Fruit fly (Drosophila melanogaster) whole organism, embryonic: ENCODE results near the gene CG5103.

ENCODE experiments used
- ATbp ChIP-seq: fragments of 200-800 bp; sonication (Bioruptor generic); optimal IDR thresholded peaks from 2 replicates; lab custom pipeline; 2017; ENCODE audit warnings: missing biosample characterization, mild to moderate bottlenecking, missing genetic modification characterization, missing genetic modification reagents
- Blimp-1 ChIP-seq: fragments of 200-800 bp; sonication (Bioruptor generic); optimal IDR thresholded peaks from 3 replicates; lab custom pipeline; 2018; ENCODE audit warnings: missing biosample characterization, missing genetic modification characterization, mild to moderate bottlenecking, moderate library complexity, missing genetic modification reagents
- C15 ChIP-seq: fragments of 200-800 bp; sonication (Bioruptor generic); IDR thresholded peaks from 3 replicates; pipeline ENCODE4 v1.3.6; 2022; ENCODE audit warnings: missing biosample characterization, missing genetic modification characterization
- CG10979 ChIP-seq: fragments of 200-800 bp; sonication (Bioruptor generic); optimal IDR thresholded peaks from 2 replicates; lab custom pipeline; 2018; ENCODE audit warnings: missing biosample characterization, mild to moderate bottlenecking, missing genetic modification characterization, moderate library complexity
- CG11695 ChIP-seq: fragments of 200-800 bp; sonication (Bioruptor generic); IDR thresholded peaks from 3 replicates; pipeline ENCODE4 v1.3.6; 2022; ENCODE audit warnings: missing biosample characterization, missing genetic modification characterization
- CG12155 ChIP-seq: fragments of 200-800 bp; sonication (Bioruptor generic); optimal IDR thresholded peaks from 3 replicates; lab custom pipeline; 2016; ENCODE audit warnings: missing biosample characterization, missing genetic modification characterization
- CG12236 ChIP-seq: fragments of 200-800 bp; sonication (Bioruptor generic); optimal IDR thresholded peaks from 2 replicates; lab custom pipeline; 2016; ENCODE audit warnings: missing biosample characterization, missing genetic modification characterization
- CG14050 ChIP-seq: fragments of 200-800 bp; sonication (Bioruptor generic); IDR thresholded peaks from 3 replicates; pipeline ENCODE4 v1.3.6; 2022; ENCODE audit warnings: missing biosample characterization, missing genetic modification characterization
- CG15073 ChIP-seq: fragments of 200-800 bp; sonication (Bioruptor generic); optimal IDR thresholded peaks from 2 replicates; lab custom pipeline; 2016; ENCODE audit warnings: missing biosample characterization, missing genetic modification characterization
- CG17328 ChIP-seq: fragments of 200-800 bp; sonication (Bioruptor generic); IDR thresholded peaks from 2 replicates; pipeline ENCODE4 v1.3.6; 2022; ENCODE audit warnings: missing biosample characterization, missing genetic modification characterization
- CG17612 ChIP-seq: fragments of 200-800 bp; sonication (Bioruptor generic); IDR thresholded peaks from 2 replicates; pipeline ENCODE4 v1.3.6; 2022; ENCODE audit warnings: missing biosample characterization, missing genetic modification characterization
- CG18262 ChIP-seq: fragments of 200-800 bp; optimal IDR thresholded peaks from 3 replicates; lab custom pipeline; 2019; ENCODE audit warnings: missing biosample characterization, mild to moderate bottlenecking, missing genetic modification characterization, moderate library complexity
- CG18599 ChIP-seq: fragments of 200-800 bp; sonication (Bioruptor generic); optimal IDR thresholded peaks from 3 replicates; lab custom pipeline; 2017; ENCODE audit warnings: missing biosample characterization, missing genetic modification characterization, mild to moderate bottlenecking, moderate library complexity, missing genetic modification reagents
- CG2129 ChIP-seq: fragments of 200-800 bp; sonication (Bioruptor generic); IDR thresholded peaks from 2 replicates; pipeline ENCODE4 v1.3.6; 2022; ENCODE audit warnings: missing biosample characterization, missing genetic modification characterization; ENCODE audit not compliant: partially characterized antibody
- CG2202 ChIP-seq: fragments of 200-800 bp; sonication (Bioruptor generic); optimal IDR thresholded peaks from 2 replicates; lab custom pipeline; 2018; ENCODE audit warnings: missing biosample characterization, mild to moderate bottlenecking, missing genetic modification characterization
- CG3163 ChIP-seq: fragments of 200-800 bp; sonication (Bioruptor generic); optimal IDR thresholded peaks from 3 replicates; lab custom pipeline; 2016; ENCODE audit warnings: missing biosample characterization, missing genetic modification characterization
- CG33213 ChIP-seq: fragments of 200-800 bp; sonication (Bioruptor generic); optimal IDR thresholded peaks from 3 replicates; lab custom pipeline; 2016; ENCODE audit warnings: missing biosample characterization, missing genetic modification characterization
- CG33557 ChIP-seq: fragments of 200-800 bp; sonication (Bioruptor generic); optimal IDR thresholded peaks from 2 replicates; lab custom pipeline; 2019; ENCODE audit warnings: missing biosample characterization, mild to moderate bottlenecking, missing genetic modification characterization, moderate library complexity
- CG43689 ChIP-seq: fragments of 200-800 bp; sonication (Bioruptor generic); IDR thresholded peaks from 2 replicates; pipeline ENCODE4 v1.3.6; 2022; ENCODE audit warnings: missing biosample characterization, missing genetic modification characterization
- CG6689 ChIP-seq: fragments of 200-800 bp; sonication (Bioruptor generic); IDR thresholded peaks from 2 replicates; pipeline ENCODE4 v1.3.6; 2022; ENCODE audit warnings: missing biosample characterization, missing genetic modification characterization
- CG6854 ChIP-seq: fragments of 200-800 bp; sonication (Bioruptor generic); optimal IDR thresholded peaks from 3 replicates; lab custom pipeline; 2017; ENCODE audit warnings: missing biosample characterization, mild to moderate bottlenecking, missing genetic modification characterization
- CG8089 ChIP-seq: fragments of 200-800 bp; sonication (Bioruptor generic); optimal IDR thresholded peaks from 3 replicates; lab custom pipeline; 2016; ENCODE audit warnings: missing biosample characterization, missing genetic modification characterization
- CG9817 ChIP-seq: fragments of 200-800 bp; sonication (Bioruptor generic); optimal IDR thresholded peaks from 2 replicates; lab custom pipeline; 2018; ENCODE audit warnings: missing biosample characterization, mild to moderate bottlenecking, missing genetic modification characterization, moderate library complexity
- CG9876 ChIP-seq: fragments of 200-800 bp; sonication (Bioruptor generic); optimal IDR thresholded peaks from 2 replicates; lab custom pipeline; 2016; ENCODE audit warnings: missing biosample characterization, missing genetic modification characterization
- CTCF ChIP-seq: fragments of 200-800 bp; sonication (Bioruptor generic); optimal IDR thresholded peaks from 2 replicates; lab custom pipeline; 2017; ENCODE audit warnings: missing biosample characterization, mild to moderate bottlenecking, missing genetic modification characterization, moderate library complexity
- Dll ChIP-seq: fragments of 200-800 bp; sonication (Bioruptor generic); IDR thresholded peaks from 4 replicates; pipeline ENCODE4 v1.3.6; 2022; ENCODE audit warnings: missing biosample characterization, missing genetic modification characterization; ENCODE audit not compliant: partially characterized antibody
- ERR ChIP-seq: fragments of 200-800 bp; sonication (Bioruptor generic); optimal IDR thresholded peaks from 2 replicates; lab custom pipeline; 2016; ENCODE audit warnings: missing biosample characterization, missing genetic modification characterization
- HLH3B ChIP-seq: fragments of 200-800 bp; sonication (Bioruptor generic); IDR thresholded peaks from 2 replicates; pipeline ENCODE4 v1.3.6; 2022; ENCODE audit warnings: missing biosample characterization, missing genetic modification characterization
- Lhr ChIP-seq: fragments of 200-800 bp; sonication (Bioruptor generic); optimal IDR thresholded peaks from 3 replicates; lab custom pipeline; 2017; ENCODE audit warnings: mild to moderate bottlenecking, missing biosample characterization, missing genetic modification reagents, missing genetic modification characterization
- Lim3 ChIP-seq: fragments of 200-800 bp; sonication (Bioruptor generic); IDR thresholded peaks from 2 replicates; pipeline ENCODE4 v1.3.6; 2022; ENCODE audit warnings: missing biosample characterization, missing genetic modification characterization
- Meics ChIP-seq: fragments of 200-800 bp; sonication (Bioruptor generic); optimal IDR thresholded peaks from 2 replicates; lab custom pipeline; 2017; ENCODE audit warnings: missing biosample characterization, mild to moderate bottlenecking, missing genetic modification characterization
- Oli ChIP-seq: fragments of 200-800 bp; sonication (Bioruptor generic); optimal IDR thresholded peaks from 2 replicates; lab custom pipeline; 2018; ENCODE audit warnings: missing biosample characterization, mild to moderate bottlenecking, missing genetic modification characterization, moderate library complexity
- Opbp ChIP-seq: fragments of 200-800 bp; sonication (Bioruptor generic); IDR thresholded peaks from 3 replicates; pipeline ENCODE4 v1.3.6; 2022; ENCODE audit warnings: missing biosample characterization, missing genetic modification characterization; ENCODE audit not compliant: partially characterized antibody
- Six4 ChIP-seq: fragments of 200-800 bp; sonication (Bioruptor generic); optimal IDR thresholded peaks from 2 replicates; lab custom pipeline; 2016; ENCODE audit warnings: missing biosample characterization, missing genetic modification characterization
- Xrp1 ChIP-seq: fragments of 200-800 bp; sonication (Bioruptor generic); IDR thresholded peaks from 2 replicates; pipeline ENCODE4 v1.3.6; 2022; ENCODE audit warnings: missing biosample characterization, missing genetic modification characterization
- bowl ChIP-seq: fragments of 200-800 bp; sonication (Bioruptor generic); IDR thresholded peaks from 2 replicates; pipeline ENCODE4 v1.3.6; 2022; ENCODE audit warnings: missing biosample characterization, missing genetic modification characterization
- en ChIP-seq: fragments of 200-800 bp; sonication (Bioruptor generic); optimal IDR thresholded peaks from 2 replicates; lab custom pipeline; 2016; ENCODE audit warnings: missing biosample characterization, missing genetic modification characterization
- gem ChIP-seq: fragments of 200-800 bp; sonication (Bioruptor generic); optimal IDR thresholded peaks from 2 replicates; lab custom pipeline; 2019; ENCODE audit warnings: missing biosample characterization, mild to moderate bottlenecking, missing genetic modification characterization, moderate library complexity
- hb ChIP-seq: fragments of 200-800 bp; sonication (Bioruptor generic); IDR thresholded peaks from 3 replicates; pipeline ENCODE4 v1.3.6; 2022; ENCODE audit warnings: missing biosample characterization, missing genetic modification characterization; ENCODE audit not compliant: partially characterized antibody
- ind ChIP-seq: fragments of 200-800 bp; sonication (Bioruptor generic); optimal IDR thresholded peaks from 3 replicates; lab custom pipeline; 2016; ENCODE audit warnings: missing biosample characterization, missing genetic modification characterization
- jigr1 ChIP-seq: fragments of 200-800 bp; sonication (Bioruptor generic); IDR thresholded peaks from 3 replicates; pipeline ENCODE4 v1.3.6; 2022; ENCODE audit warnings: missing biosample characterization, missing genetic modification characterization
- kay ChIP-seq: fragments of 200-800 bp; sonication (Bioruptor generic); optimal IDR thresholded peaks from 2 replicates; lab custom pipeline; 2016; ENCODE audit warnings: missing biosample characterization, missing genetic modification characterization
- pan ChIP-seq, 4 experiments: fragments of >200 bp in 3 of 4; fragments of 200-800 bp in 1 of 4; sonication (Bioruptor generic) in 1 of 4; optimal IDR thresholded peaks in 3 of 4; IDR thresholded peaks in 1 of 4; 2 replicates each; pipeline versions ENCODE4 v1.3.6 to Lab custom; 2017 to 2022; ENCODE audit warnings: missing biosample characterization in 2 of 4, missing genetic modification characterization in 2 of 4, mixed read lengths in 1 of 4
- pfk ChIP-seq: fragments of 200-800 bp; sonication (Bioruptor generic); optimal IDR thresholded peaks from 2 replicates; lab custom pipeline; 2018; ENCODE audit warnings: missing biosample characterization, mild to moderate bottlenecking, missing genetic modification characterization, moderate library complexity
- pita ChIP-seq: fragments of 200-800 bp; sonication (Bioruptor generic); optimal IDR thresholded peaks from 2 replicates; lab custom pipeline; 2017; ENCODE audit warnings: missing biosample characterization, mild to moderate bottlenecking, missing genetic modification characterization
- pum ChIP-seq: fragments of 200-800 bp; sonication (Bioruptor generic); optimal IDR thresholded peaks from 2 replicates; lab custom pipeline; 2016; ENCODE audit warnings: missing biosample characterization, missing genetic modification characterization
- sna ChIP-seq: fragments of 200-800 bp; sonication (Bioruptor generic); IDR thresholded peaks from 2 replicates; pipeline ENCODE4 v1.3.6; 2022; ENCODE audit warnings: missing biosample characterization, missing genetic modification characterization; ENCODE audit not compliant: partially characterized antibody
- stc ChIP-seq: fragments of 200-800 bp; sonication (Bioruptor generic); IDR thresholded peaks from 2 replicates; pipeline ENCODE4 v1.3.6; 2022; ENCODE audit warnings: missing biosample characterization, missing genetic modification characterization
- trh ChIP-seq: fragments of 200-800 bp; sonication (Bioruptor generic); optimal IDR thresholded peaks from 2 replicates; lab custom pipeline; 2016; ENCODE audit warnings: missing biosample characterization, missing genetic modification characterization
- wek ChIP-seq: fragments of 200-800 bp; sonication (Bioruptor generic); optimal IDR thresholded peaks from 3 replicates; lab custom pipeline; 2018; ENCODE audit warnings: missing biosample characterization, mild to moderate bottlenecking, missing genetic modification characterization, moderate library complexity
- z ChIP-seq: fragments of 200-800 bp; sonication (Bioruptor generic); IDR thresholded peaks from 3 replicates; pipeline ENCODE4 v1.3.6; 2022; ENCODE audit warnings: missing biosample characterization, missing genetic modification characterization

The CG5103 gene

dm6 chr3L:18275888-18276287, 18.2 kb downstream of the CG5103 start (continued):
- TF ChIP-seq pan (optimal IDR thresholded peaks at IDR 0.05; lab: Kevin White, UChicago) = peak in 1 of 2 experiments; percentile 20
- no peak for TF ChIP-seq pan (GFP tag; optimal IDR thresholded peaks at IDR 0.05 in 1 of 2, IDR thresholded peaks at IDR 0.05 in 1 of 2)
- TF ChIP-seq Meics = no peak
- TF ChIP-seq gem (tag; lab: Kevin White, UChicago) = peak; percentile 33
- TF ChIP-seq CG6854 (GFP tag; lab: Kevin White, UChicago) = no peak
- TF ChIP-seq CG18262 (tag; lab: Kevin White, UChicago) = peak; percentile 9
- TF ChIP-seq CG33557 (GFP tag; lab: Kevin White, UChicago) = no peak
- no peak for TF ChIP-seq trh (GFP tag; lab: Kevin White, UChicago)
- TF ChIP-seq CG9876 = no peak
- no peak for TF ChIP-seq pita
- TF ChIP-seq CG9817 = no peak
- TF ChIP-seq kay (GFP tag; lab: Kevin White, UChicago) = no peak
- no peak for TF ChIP-seq wek (GFP tag; lab: Kevin White, UChicago)
- no peak for TF ChIP-seq bowl (GFP tag; lab: Robert Waterston, UW)

dm6 chr3L:18274188-18274587, 19.9 kb downstream of the CG5103 start:
- TF ChIP-seq pum (GFP tag; lab: Kevin White, UChicago) (no peak), Xrp1 (peak; percentile 77), CG43689 (GFP tag; lab: Robert Waterston, UW) (no peak), ERR (GFP tag; lab: Kevin White, UChicago) (no peak), Lim3 (GFP tag; lab: Robert Waterston, UW) (no peak), CG15073 (GFP tag; lab: Kevin White, UChicago) (no peak), pfk (GFP tag; lab: Kevin White, UChicago) (no peak), Blimp-1 (GFP tag; lab: Kevin White, UChicago) (peak; percentile 23), CG2202 (tag; lab: Kevin White, UChicago) (no peak), en (GFP tag; lab: Kevin White, UChicago) (no peak), jigr1 (GFP tag; lab: Robert Waterston, UW) (no peak), C15 (GFP tag; lab: Robert Waterston, UW) (no peak), CG17328 (GFP tag; lab: Robert Waterston, UW) (peak; percentile 71), z (no peak; the same call in 2 of the 3 replicates), ind (GFP tag; lab: Kevin White, UChicago) (no peak), Opbp (no peak), CG12155 (GFP tag; lab: Kevin White, UChicago) (no peak), HLH3B (GFP tag; lab: Robert Waterston, UW) (0 out of 2 replicates have a peak, but pooled peaks have one; percentile 26), CTCF (GFP tag; lab: Kevin White, UChicago) (no peak), CG18599 (GFP tag; lab: Kevin White, UChicago) (peak; percentile 30), CG8089 (GFP tag; lab: Kevin White, UChicago) (no peak), CG12236 (GFP tag; lab: Kevin White, UChicago) (no peak), sna (GFP tag; lab: Robert Waterston, UW) (no peak), CG17612 (GFP tag; lab: Robert Waterston, UW) (no peak), Six4 (peak; percentile 8), CG2129 (no peak), CG14050 (GFP tag; lab: Robert Waterston, UW) (peak; percentile 13; the same call in 1 of the 3 replicates), Oli (tag; lab: Kevin White, UChicago) (no peak), Lhr (peak; percentile 1), CG11695 (GFP tag; lab: Robert Waterston, UW) (0 out of 3 replicates have a peak, but pooled peaks have one; percentile 42), hb (no peak), Dll (GFP tag; lab: Robert Waterston, UW) (no peak), ATbp (GFP tag; lab: Kevin White, UChicago) (no peak), CG3163 (GFP tag; lab: Kevin White, UChicago) (no peak), stc (GFP tag; lab: Robert Waterston, UW) (no peak), CG6689 (peak; percentile 57), CG33213 (GFP tag; lab: Kevin White, UChicago) (no peak), CG10979 (tag; lab: Kevin White, UChicago) (peak; percentile 63)
